Worm (Caenorhabditis elegans) whole organism, L4 larva: ENCODE data around the gene C02B8.1.
A peak's percentile ranks its signal among the peaks of the same experiment; 100 is the strongest.

ENCODE experiments used
- F10B5.3 ChIP-seq: sonication (generic microtip); optimal IDR thresholded peaks from 2 replicates; lab custom pipeline; 2016; ENCODE audit warnings: mild to moderate bottlenecking, missing genetic modification characterization, missing compliant biosample characterization
- F26F4.8 ChIP-seq: fragments of 200-800 bp; sonication (Bioruptor generic); conservative IDR thresholded peaks from 2 replicates; pipeline ENCODE4 v1.3.6; 2022; ENCODE audit warnings: missing genetic modification characterization, missing compliant biosample characterization
- F44E2.7 ChIP-seq: fragments of 200-800 bp; sonication (Bioruptor generic); IDR thresholded peaks from 2 replicates; pipeline ENCODE4 v2.1.2; 2022; ENCODE audit warnings: missing genetic modification characterization, missing compliant biosample characterization
- Y105C5A.15 ChIP-seq: fragments of 200-800 bp; sonication (Bioruptor generic); IDR thresholded peaks from 2 replicates; pipeline ENCODE4 v1.3.6; 2022; ENCODE audit warnings: missing genetic modification characterization, missing compliant biosample characterization
- Y75B8A.6 ChIP-seq: fragments of 200-800 bp; sonication (Bioruptor generic); IDR thresholded peaks from 2 replicates; pipeline ENCODE4 v1.3.6; 2022; ENCODE audit warnings: missing genetic modification reagents, missing genetic modification characterization, missing compliant biosample characterization
- ZK337.2 ChIP-seq: fragments of 200-800 bp; sonication (Bioruptor generic); IDR thresholded peaks from 2 replicates; pipeline ENCODE4 v1.3.6; 2022; ENCODE audit warnings: missing genetic modification reagents, missing genetic modification characterization, missing compliant biosample characterization
- aha-1 ChIP-seq: fragments of 150-350 bp; peaks from one replicate; lab custom pipeline; 2014; ENCODE audit warnings: missing biosample characterization, missing genetic modification characterization
- arid-1 ChIP-seq: fragments of 200-800 bp; sonication (Bioruptor generic); conservative IDR thresholded peaks from 2 replicates; pipeline ENCODE4 v1.3.6; 2022; ENCODE audit warnings: missing genetic modification reagents, missing genetic modification characterization, missing compliant biosample characterization
- attf-4 ChIP-seq: sonication (generic microtip); optimal IDR thresholded peaks from 3 replicates; lab custom pipeline; 2017; ENCODE audit warnings: missing biosample characterization, missing genetic modification characterization
- ceh-20 ChIP-seq: fragments of 200-800 bp; sonication (Bioruptor generic); IDR thresholded peaks from 2 replicates; pipeline ENCODE4 v1.3.6; 2022; ENCODE audit warnings: missing genetic modification reagents, missing genetic modification characterization, missing compliant biosample characterization
- ceh-44 ChIP-seq: fragments of 200-800 bp; sonication (Bioruptor generic); IDR thresholded peaks from 2 replicates; pipeline ENCODE4 v1.3.6; 2022; ENCODE audit warnings: missing genetic modification reagents, missing genetic modification characterization, missing compliant biosample characterization
- ceh-82 ChIP-seq: sonication (generic microtip); optimal IDR thresholded peaks from 2 replicates; lab custom pipeline; 2017; ENCODE audit warnings: missing biosample characterization, missing genetic modification characterization
- ces-1 ChIP-seq: fragments of 150-350 bp; sonication (generic microtip); optimal IDR thresholded peaks from 4 replicates; lab custom pipeline; 2014; ENCODE audit warnings: missing biosample characterization, missing genetic modification reagents, missing genetic modification characterization
- ctbp-1 ChIP-seq: fragments of 200-800 bp; sonication (Bioruptor generic); IDR thresholded peaks from 2 replicates; pipeline ENCODE4 v1.3.6; 2022; ENCODE audit warnings: missing genetic modification reagents, missing genetic modification characterization, missing compliant biosample characterization
- daf-16 ChIP-seq, 3 experiments: sonication (generic microtip); optimal IDR thresholded peaks; 2 replicates each; lab custom pipeline; 2016 to 2017; ENCODE audit warnings: missing genetic modification characterization in 3 of 3, missing genetic modification reagents in 3 of 3, mild to moderate bottlenecking in 2 of 3, missing compliant biosample characterization in 2 of 3, missing biosample characterization in 1 of 3, moderate library complexity in 1 of 3
- daf-19 ChIP-seq: fragments of 200-800 bp; sonication (Bioruptor generic); conservative IDR thresholded peaks from 2 replicates; pipeline ENCODE4 v1.3.6; 2022; ENCODE audit warnings: missing genetic modification characterization, missing compliant biosample characterization
- dmd-8 ChIP-seq: fragments of 200-800 bp; sonication (Bioruptor generic); IDR thresholded peaks from 2 replicates; pipeline ENCODE4 v1.3.6; 2022; ENCODE audit warnings: missing genetic modification characterization, missing compliant biosample characterization
- dmd-9 ChIP-seq: fragments of 200-800 bp; sonication (Bioruptor generic); IDR thresholded peaks from 2 replicates; pipeline ENCODE4 v1.3.6; 2022; ENCODE audit warnings: missing genetic modification reagents, missing genetic modification characterization, missing compliant biosample characterization
- dpl-1 ChIP-seq: fragments of 150-350 bp; optimal IDR thresholded peaks from 2 replicates; lab custom pipeline; 2014; ENCODE audit warnings: missing biosample characterization, missing genetic modification reagents, missing genetic modification characterization
- egl-43 ChIP-seq: fragments of 200-800 bp; sonication (Bioruptor generic); IDR thresholded peaks from 2 replicates; pipeline ENCODE4 v1.3.6; 2022; ENCODE audit warnings: missing genetic modification reagents, missing genetic modification characterization, missing compliant biosample characterization
- fos-1 ChIP-seq: fragments of 150-350 bp; optimal IDR thresholded peaks from 2 replicates; lab custom pipeline; 2014; ENCODE audit warnings: missing biosample characterization, missing genetic modification characterization
- hif-1 ChIP-seq, 2 experiments: sonication (generic microtip); optimal IDR thresholded peaks; 2 replicates each; lab custom pipeline; 2016 to 2017; ENCODE audit warnings: missing compliant biosample characterization in 2 of 2, missing genetic modification characterization in 2 of 2, missing genetic modification reagents in 2 of 2, missing genotype in 2 of 2, mild to moderate bottlenecking in 1 of 2
- hlh-11 ChIP-seq: fragments of 200-800 bp; sonication (Bioruptor generic); optimal IDR thresholded peaks from 2 replicates; lab custom pipeline; 2018; ENCODE audit warnings: mild to moderate bottlenecking, missing genetic modification characterization, missing compliant biosample characterization
- hlh-30 ChIP-seq: sonication (generic microtip); optimal IDR thresholded peaks from 2 replicates; lab custom pipeline; 2017; ENCODE audit warnings: antibody characterized with exemption, mild to moderate bottlenecking, missing genetic modification characterization, missing compliant biosample characterization; ENCODE audit not compliant: insufficient read depth
- hmg-1.1 ChIP-seq: fragments of 200-800 bp; sonication (Bioruptor generic); IDR thresholded peaks from 2 replicates; pipeline ENCODE4 v1.3.6; 2022; ENCODE audit warnings: missing genetic modification reagents, missing genetic modification characterization, missing compliant biosample characterization
- jun-1 ChIP-seq: fragments of 150-350 bp; optimal IDR thresholded peaks from 2 replicates; lab custom pipeline; 2014; ENCODE audit warnings: missing biosample characterization, missing genetic modification reagents, missing genetic modification characterization
- lim-7 ChIP-seq: fragments of 200-800 bp; sonication (Bioruptor generic); IDR thresholded peaks from 2 replicates; pipeline ENCODE4 v1.3.6; 2022; ENCODE audit warnings: missing genetic modification characterization, missing compliant biosample characterization
- lin-38 ChIP-seq: fragments of 200-800 bp; sonication (Bioruptor generic); IDR thresholded peaks from 2 replicates; pipeline ENCODE4 v1.3.6; 2022; ENCODE audit warnings: missing genetic modification reagents, missing genetic modification characterization, missing compliant biosample characterization
- lin-39 ChIP-seq: fragments of 150-350 bp; optimal IDR thresholded peaks from 2 replicates; lab custom pipeline; 2014; ENCODE audit warnings: missing biosample characterization, missing genetic modification reagents, missing genetic modification characterization
- lir-3 ChIP-seq: sonication (generic microtip); optimal IDR thresholded peaks from 2 replicates; lab custom pipeline; 2016; ENCODE audit warnings: mild to moderate bottlenecking, missing genetic modification characterization, missing compliant biosample characterization
- lsy-2 ChIP-seq, 2 experiments: fragments of 150-350 bp in 1 of 2; sonication (generic microtip) in 1 of 2; optimal IDR thresholded peaks; 2 replicates each; lab custom pipeline; 2014 to 2017; ENCODE audit warnings: missing biosample characterization in 2 of 2, missing genetic modification characterization in 2 of 2
- madf-5 ChIP-seq, 2 experiments: fragments of 200-800 bp; sonication (Bioruptor generic); IDR thresholded peaks; 2 replicates each; pipeline ENCODE4 v1.3.6; 2022; ENCODE audit warnings: missing compliant biosample characterization in 2 of 2, missing genetic modification characterization in 2 of 2
- madf-9 ChIP-seq: fragments of 200-800 bp; sonication (Bioruptor generic); conservative IDR thresholded peaks from 2 replicates; pipeline ENCODE4 v1.3.6; 2022; ENCODE audit warnings: missing genetic modification reagents, missing genetic modification characterization, missing compliant biosample characterization
- mes-2 ChIP-seq: sonication (generic microtip); optimal IDR thresholded peaks from 2 replicates; lab custom pipeline; 2016; ENCODE audit warnings: missing genotype, mild to moderate bottlenecking, missing genetic modification characterization, missing compliant biosample characterization; ENCODE audit not compliant: poor library complexity, severe bottlenecking
- nhr-102 ChIP-seq: sonication (generic microtip); optimal IDR thresholded peaks from 2 replicates; lab custom pipeline; 2016; ENCODE audit warnings: mild to moderate bottlenecking, missing genetic modification characterization, moderate library complexity, missing compliant biosample characterization
- nhr-237 ChIP-seq: sonication (generic microtip); optimal IDR thresholded peaks from 2 replicates; lab custom pipeline; 2017; ENCODE audit warnings: missing biosample characterization, missing genetic modification characterization
- nhr-28 ChIP-seq: fragments of 150-350 bp; optimal IDR thresholded peaks from 2 replicates; lab custom pipeline; 2014; ENCODE audit warnings: missing biosample characterization, missing genetic modification characterization
- nhr-41 ChIP-seq: fragments of 200-800 bp; sonication (Bioruptor generic); IDR thresholded peaks from 2 replicates; pipeline ENCODE4 v1.3.6; 2022; ENCODE audit warnings: missing genetic modification reagents, missing genetic modification characterization, missing compliant biosample characterization
- nhr-42 ChIP-seq: fragments of 200-800 bp; sonication (Bioruptor generic); IDR thresholded peaks from 2 replicates; pipeline ENCODE4 v1.3.6; 2022; ENCODE audit warnings: missing genetic modification characterization, missing compliant biosample characterization
- pha-4 ChIP-seq, 2 experiments: fragments of 150-350 bp in 1 of 2; fragments of 200-800 bp in 1 of 2; sonication (Bioruptor generic) in 1 of 2; IDR thresholded peaks in 1 of 2; optimal IDR thresholded peaks in 1 of 2; 2 replicates each; pipeline versions ENCODE4 v1.3.6 to Lab custom; 2014 to 2022; ENCODE audit warnings: missing genetic modification characterization in 2 of 2, missing genetic modification reagents in 2 of 2, missing biosample characterization in 1 of 2, missing compliant biosample characterization in 1 of 2
- php-3 ChIP-seq: fragments of 200-800 bp; sonication (Bioruptor generic); IDR thresholded peaks from 2 replicates; pipeline ENCODE4 v1.3.6; 2022; ENCODE audit warnings: missing genetic modification reagents, missing genetic modification characterization, missing compliant biosample characterization
- set-16 ChIP-seq: fragments of 200-800 bp; sonication (Bioruptor generic); IDR thresholded peaks from 2 replicates; pipeline ENCODE4 v1.3.6; 2022; ENCODE audit warnings: missing genetic modification reagents, missing genetic modification characterization, missing compliant biosample characterization
- unc-62 ChIP-seq, 3 experiments: fragments of 150-350 bp in 1 of 3; sonication (generic microtip); optimal IDR thresholded peaks in 2 of 3; peaks in 1 of 3; 1 replicate in 1 of 3; 2 replicates in 2 of 3; lab custom pipeline; 2014 to 2017; ENCODE audit warnings: missing biosample characterization in 3 of 3, missing genetic modification characterization in 3 of 3, missing genetic modification reagents in 3 of 3, missing genotype in 1 of 3
- vab-7 ChIP-seq: fragments of 200-800 bp; sonication (Bioruptor generic); IDR thresholded peaks from 2 replicates; pipeline ENCODE4 v1.3.6; 2022; ENCODE audit warnings: missing genetic modification reagents, missing genetic modification characterization, missing compliant biosample characterization
- ztf-11 ChIP-seq: fragments of 150-350 bp; optimal IDR thresholded peaks from 2 replicates; lab custom pipeline; 2014; ENCODE audit warnings: missing biosample characterization, missing genetic modification characterization

The C02B8.1 gene

DNA sequence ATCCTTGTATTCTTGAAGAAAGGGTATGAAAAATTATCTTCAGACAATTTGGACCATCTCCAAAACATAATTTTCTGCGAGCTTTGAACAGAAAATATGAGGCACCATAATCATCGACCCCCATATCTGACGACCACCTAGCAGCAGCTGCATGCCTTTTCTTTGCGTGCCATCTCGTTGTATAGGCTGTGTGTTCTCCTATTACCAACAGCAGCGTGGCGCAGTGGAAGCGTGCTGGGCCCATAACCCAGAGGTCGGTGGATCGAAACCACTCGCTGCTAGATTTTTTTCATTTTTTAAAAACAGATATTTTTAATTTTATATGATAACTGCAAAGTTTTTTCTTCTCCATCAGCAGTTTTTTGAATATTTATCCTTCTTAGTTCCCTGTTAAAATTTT lies 8.5 kb downstream of the C02B8.1 start (continued):
- no peak for TF ChIP-seq lir-3 (tag; lab: Kevin White, UChicago)
- 0 out of 2 replicates have a peak, but pooled peaks have one; percentile 61 for TF ChIP-seq Y75B8A.6 (GFP tag; lab: Robert Waterston, UW)
- peak; percentile 29; the same call in 1 of the 2 replicates for TF ChIP-seq set-16 (GFP tag; lab: Robert Waterston, UW)
- TF ChIP-seq nhr-237 (tag; lab: Kevin White, UChicago) = no peak
- TF ChIP-seq F44E2.7 (GFP tag; lab: Robert Waterston, UW) = peak; percentile 63; the same call in 1 of the 2 replicates
- TF ChIP-seq jun-1 (tag; lab: Kevin White, UChicago) = no peak
- TF ChIP-seq arid-1 = peak; percentile 65
- TF ChIP-seq ceh-82 (tag; lab: Kevin White, UChicago) = no peak
- TF ChIP-seq ZK337.2 = peak; percentile 45; the same call in 1 of the 2 replicates
- no peak for TF ChIP-seq dpl-1 (GFP tag; lab: Kevin White, UChicago)
- peak; percentile 66; the same call in 1 of the 2 replicates for TF ChIP-seq nhr-42
- peak in 1 of 2 experiments; percentile 54 for TF ChIP-seq unc-62 (GFP tag; optimal IDR thresholded peaks at IDR 0.05 in 1 of 2; lab: Kevin White, UChicago)
- no peak for TF ChIP-seq unc-62 (tag; optimal IDR thresholded peaks at IDR 0.05; lab: Kevin White, UChicago)
- no peak for TF ChIP-seq ces-1
- no peak for TF ChIP-seq daf-16 (GFP tag; optimal IDR thresholded peaks at IDR 0.05; lab: Kevin White, UChicago)
- peak; percentile 22 for TF ChIP-seq daf-16 (tag; optimal IDR thresholded peaks at IDR 0.05; lab: Kevin White, UChicago)
- no peak for TF ChIP-seq fos-1 (tag; lab: Kevin White, UChicago)

DNA sequence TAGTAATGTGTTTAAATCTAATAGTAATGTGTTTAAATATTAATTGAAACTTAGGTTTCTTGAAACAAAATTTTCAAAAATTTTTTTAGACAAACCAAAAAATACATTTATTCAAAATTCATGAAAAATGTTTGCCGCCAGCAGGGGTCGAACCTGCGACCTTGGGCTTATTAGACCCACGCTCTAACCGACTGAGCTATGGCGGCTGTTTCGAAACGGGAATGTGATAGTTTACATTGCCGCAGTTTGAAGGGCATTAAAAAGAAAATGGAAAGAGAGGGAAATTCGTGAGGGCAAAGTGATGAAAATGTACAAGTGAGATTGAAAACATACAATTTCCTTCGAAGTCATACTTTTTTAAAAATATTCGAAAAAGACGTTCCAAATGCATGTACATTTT lies 9.0 kb downstream of the C02B8.1 start:
- peak; percentile 71; the same call in 1 of the 2 replicates for TF ChIP-seq pha-4 (GFP tag; IDR thresholded peaks at IDR 0.05; lab: Robert Waterston, UW)
- TF ChIP-seq pha-4 (tag; optimal IDR thresholded peaks at IDR 0.05; lab: Kevin White, UChicago) = no peak
- 0 out of 4 replicates have a peak, but pooled peaks of 1 of the 2 experiments have one; percentile 25 for TF ChIP-seq madf-5 (GFP tag; IDR thresholded peaks at IDR 0.05; lab: Robert Waterston, UW)
- 0 out of 2 replicates have a peak, but pooled peaks have one; percentile 61 for TF ChIP-seq F26F4.8 (GFP tag; lab: Robert Waterston, UW)
- 0 out of 2 replicates have a peak, but pooled peaks have one; percentile 25 for TF ChIP-seq ctbp-1 (GFP tag; lab: Robert Waterston, UW)
- peak; percentile 50 for TF ChIP-seq lin-38 (GFP tag; lab: Robert Waterston, UW)
- TF ChIP-seq ceh-44 (GFP tag; lab: Robert Waterston, UW) = peak; percentile 63; the same call in 1 of the 2 replicates
- no peak for TF ChIP-seq F10B5.3 (tag; lab: Kevin White, UChicago)
- TF ChIP-seq php-3 = peak; percentile 44; the same call in 1 of the 2 replicates
- TF ChIP-seq attf-4 (tag; lab: Kevin White, UChicago) = no peak
- TF ChIP-seq arid-1 = peak; percentile 57; the same call in 1 of the 2 replicates
- peak; percentile 7 for TF ChIP-seq hmg-1.1 (GFP tag; lab: Robert Waterston, UW)
- 0 out of 2 replicates have a peak, but pooled peaks have one; percentile 35 for TF ChIP-seq Y75B8A.6 (GFP tag; lab: Robert Waterston, UW)
- TF ChIP-seq daf-19 = no peak
- peak; percentile 72 for TF ChIP-seq mes-2 (tag; lab: Kevin White, UChicago)
- peak; percentile 35; the same call in 1 of the 2 replicates for TF ChIP-seq madf-9
- TF ChIP-seq Y105C5A.15 (GFP tag; lab: Robert Waterston, UW) = 0 out of 2 replicates have a peak, but pooled peaks have one; percentile 65
- TF ChIP-seq dmd-8 (GFP tag; lab: Robert Waterston, UW) = 0 out of 2 replicates have a peak, but pooled peaks have one; percentile 60
- peak; percentile 21 for TF ChIP-seq nhr-28 (tag; lab: Kevin White, UChicago)
- TF ChIP-seq lsy-2 (tag; optimal IDR thresholded peaks at IDR 0.05; lab: Kevin White, UChicago) = peak in 1 of 2 experiments; percentile 53
- 0 out of 2 replicates have a peak, but pooled peaks have one; percentile 8 for TF ChIP-seq nhr-42
- TF ChIP-seq nhr-41 = 0 out of 2 replicates have a peak, but pooled peaks have one; percentile 9
- TF ChIP-seq hlh-30 (tag; lab: Kevin White, UChicago) = peak; percentile 50
- no peak for TF ChIP-seq nhr-102 (tag; lab: Kevin White, UChicago)
- no peak for TF ChIP-seq fos-1 (tag; lab: Kevin White, UChicago)
- TF ChIP-seq dmd-9 (GFP tag; lab: Robert Waterston, UW) = no peak
- peak; percentile 83 for TF ChIP-seq lim-7 (GFP tag; lab: Robert Waterston, UW)
- peak; percentile 32 for TF ChIP-seq hlh-11 (tag; lab: Kevin White, UChicago)
- TF ChIP-seq jun-1 (tag; lab: Kevin White, UChicago) = no peak
- TF ChIP-seq ceh-20 (GFP tag; lab: Robert Waterston, UW) = peak; percentile 50; the same call in 1 of the 2 replicates
- peak; percentile 72 for TF ChIP-seq vab-7
- TF ChIP-seq ztf-11 = no peak
- TF ChIP-seq lin-39 (tag; lab: Kevin White, UChicago) = no peak
- TF ChIP-seq egl-43 = peak; percentile 78
- TF ChIP-seq aha-1 (tag; lab: Kevin White, UChicago) = peak; percentile 2
- no peak for TF ChIP-seq hif-1 (tag; optimal IDR thresholded peaks at IDR 0.05; lab: Kevin White, UChicago)
- no peak for TF ChIP-seq daf-16 (GFP tag; optimal IDR thresholded peaks at IDR 0.05; lab: Kevin White, UChicago)
- TF ChIP-seq daf-16 (tag; optimal IDR thresholded peaks at IDR 0.05; lab: Kevin White, UChicago) = peak; percentile 34
